Worm (Caenorhabditis elegans) whole organism, late embryonic: ENCODE results near the gene sdz-26.
A peak's percentile ranks its signal among the peaks of the same experiment; 100 is the strongest.

Experiments used
- C08G9.2 ChIP-seq: sonication (generic microtip); optimal IDR thresholded peaks from 2 replicates; lab custom pipeline; 2016; ENCODE audit warnings: mild to moderate bottlenecking, missing genetic modification characterization, moderate library complexity, missing compliant biosample characterization
- ceh-24 ChIP-seq: sonication (generic microtip); optimal IDR thresholded peaks from 2 replicates; lab custom pipeline; 2016; ENCODE audit warnings: mild to moderate bottlenecking, missing genetic modification characterization, missing compliant biosample characterization
- ceh-6 ChIP-seq: fragments of 200-800 bp; sonication (Bioruptor generic); optimal IDR thresholded peaks from 2 replicates; lab custom pipeline; 2018; ENCODE audit warnings: mild to moderate bottlenecking, missing genetic modification characterization, missing compliant biosample characterization
- dmd-4 ChIP-seq: sonication (generic microtip); optimal IDR thresholded peaks from 2 replicates; lab custom pipeline; 2016; ENCODE audit warnings: borderline replicate concordance, missing genetic modification characterization, missing compliant biosample characterization
- gmeb-2 ChIP-seq: sonication (generic microtip); optimal IDR thresholded peaks from 2 replicates; lab custom pipeline; 2016; ENCODE audit warnings: missing genetic modification characterization, inconsistent platforms, missing compliant biosample characterization
- hlh-13 ChIP-seq: fragments of 200-800 bp; sonication (Bioruptor generic); optimal IDR thresholded peaks from 2 replicates; lab custom pipeline; 2018; ENCODE audit warnings: mild to moderate bottlenecking, missing genetic modification characterization, missing compliant biosample characterization
- nhr-232 ChIP-seq: sonication (generic microtip); optimal IDR thresholded peaks from 2 replicates; lab custom pipeline; 2016; ENCODE audit warnings: missing genetic modification characterization, missing compliant biosample characterization
- pha-2 ChIP-seq: sonication (generic microtip); optimal IDR thresholded peaks from 2 replicates; lab custom pipeline; 2017; ENCODE audit warnings: mild to moderate bottlenecking, missing genetic modification characterization, missing compliant biosample characterization
- pros-1 ChIP-seq: fragments of 150-350 bp; optimal IDR thresholded peaks from 2 replicates; lab custom pipeline; 2014; ENCODE audit warnings: missing biosample characterization, missing genetic modification reagents, missing genetic modification characterization
- sox-2 ChIP-seq: fragments of 200-800 bp; sonication (Bioruptor generic); IDR thresholded peaks from 2 replicates; pipeline ENCODE4 v1.3.6; 2022; ENCODE audit warnings: missing genetic modification reagents, missing genetic modification characterization, missing compliant biosample characterization
- tbx-2 ChIP-seq: sonication (generic microtip); optimal IDR thresholded peaks from 2 replicates; lab custom pipeline; 2016; ENCODE audit warnings: missing genetic modification characterization, missing compliant biosample characterization
- ttx-3 ChIP-seq: sonication (generic microtip); optimal IDR thresholded peaks from 2 replicates; lab custom pipeline; 2016; ENCODE audit warnings: missing genetic modification reagents, missing genetic modification characterization, missing compliant biosample characterization
- unc-3 ChIP-seq, 2 experiments: fragments of 200-800 bp in 1 of 2; sonication (Bioruptor generic) in 1 of 2; sonication (generic microtip) in 1 of 2; conservative IDR thresholded peaks in 1 of 2; optimal IDR thresholded peaks in 1 of 2; 2 replicates each; pipeline versions ENCODE4 v1.3.6 to Lab custom; 2016 to 2022; ENCODE audit warnings: missing compliant biosample characterization in 2 of 2, missing genetic modification characterization in 2 of 2, missing genetic modification reagents in 1 of 2
- unc-42 ChIP-seq: sonication (generic microtip); optimal IDR thresholded peaks from 2 replicates; lab custom pipeline; 2016; ENCODE audit warnings: missing genotype, missing genetic modification characterization, missing compliant biosample characterization
- unc-55 ChIP-seq: sonication (generic microtip); optimal IDR thresholded peaks from 2 replicates; lab custom pipeline; 2017; ENCODE audit warnings: missing biosample characterization, missing genetic modification reagents, missing genetic modification characterization
- zip-5 ChIP-seq: sonication (generic microtip); optimal IDR thresholded peaks from 2 replicates; lab custom pipeline; 2016; ENCODE audit warnings: missing genetic modification characterization, missing compliant biosample characterization
- ztf-16 ChIP-seq: sonication (generic microtip); optimal IDR thresholded peaks from 2 replicates; lab custom pipeline; 2017; ENCODE audit warnings: missing genetic modification characterization, missing compliant biosample characterization

The sdz-26 gene

DNA sequence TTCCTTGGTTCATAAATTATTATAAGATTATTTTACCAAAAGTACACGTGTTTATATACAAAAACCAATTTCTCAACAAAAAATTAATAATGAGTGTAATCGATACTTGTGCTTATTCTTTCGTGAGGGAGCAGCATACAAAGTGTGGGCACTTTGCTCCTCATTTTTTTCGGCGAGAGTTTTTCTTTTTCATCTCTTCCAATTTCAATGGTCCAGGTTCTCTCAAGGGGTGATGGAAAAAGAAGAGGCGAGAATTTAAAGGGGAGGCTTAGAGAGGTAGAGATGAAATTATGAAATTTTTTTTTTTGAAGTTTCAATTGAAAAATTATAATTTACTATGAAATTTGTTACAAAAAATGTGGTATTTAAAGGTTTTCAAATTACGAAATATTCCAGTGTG, 35.4 kb downstream of the sdz-26 start:
- TF ChIP-seq ceh-24 (tag; lab: Kevin White, UChicago) = no peak
- no peak for TF ChIP-seq tbx-2

ce11 chrII:14424791-14425190, 43.2 kb downstream of the sdz-26 start, which contains the start of gene plx-2:
plx-2 (minus strand) TSS chrII:14424891.
- no peak for TF ChIP-seq zip-5 (tag; lab: Kevin White, UChicago)
- no peak for TF ChIP-seq hlh-13
- no peak for TF ChIP-seq dmd-4 (tag; lab: Kevin White, UChicago)
- no peak for TF ChIP-seq nhr-232 (tag; lab: Kevin White, UChicago)
- no peak for TF ChIP-seq pros-1 (tag; lab: Kevin White, UChicago)
- TF ChIP-seq unc-3 (GFP tag; conservative IDR thresholded peaks at IDR 0.05; lab: Robert Waterston, UW) = no peak
- no peak for TF ChIP-seq unc-3 (tag; optimal IDR thresholded peaks at IDR 0.05; lab: Kevin White, UChicago)
- TF ChIP-seq ceh-24 (tag; lab: Kevin White, UChicago) = no peak
- no peak for TF ChIP-seq ceh-6 (GFP tag; lab: Kevin White, UChicago)
- no peak for TF ChIP-seq ztf-16 (tag; lab: Kevin White, UChicago)

DNA sequence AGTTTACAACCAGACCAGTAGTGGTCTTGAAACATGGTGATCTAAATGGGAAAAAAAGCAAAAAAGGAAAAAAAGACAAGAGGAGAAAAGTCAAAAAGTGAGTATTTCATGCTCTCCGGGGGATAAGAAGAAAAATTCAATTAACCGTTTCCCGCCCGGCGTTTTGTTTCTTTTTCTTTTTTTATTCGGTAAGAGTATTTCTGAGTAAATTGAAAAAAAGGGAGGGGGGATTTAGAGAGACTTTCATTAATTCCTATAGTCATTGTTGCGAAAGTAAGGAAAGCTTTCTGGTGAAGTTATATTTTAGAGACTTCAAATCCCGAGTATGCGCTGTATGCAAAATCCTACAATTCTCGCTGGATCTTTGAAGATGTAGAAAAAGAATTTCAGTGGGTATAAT, 46.2 kb downstream of the sdz-26 start:
- TF ChIP-seq sox-2 (GFP tag; lab: Robert Waterston, UW) = no peak
- peak; percentile 43 for TF ChIP-seq unc-42 (tag; lab: Kevin White, UChicago)

- TF ChIP-seq pha-2 (tag; lab: Kevin White, UChicago) = no peak
- TF ChIP-seq unc-55 = peak; percentile 70
- TF ChIP-seq ceh-24 (tag; lab: Kevin White, UChicago) = no peak
- TF ChIP-seq ztf-16 (tag; lab: Kevin White, UChicago) = no peak
- TF ChIP-seq gmeb-2 (tag; lab: Kevin White, UChicago) = no peak
- no peak for TF ChIP-seq ttx-3
Measured at ce11 chrII:14428834-14429233, 47.3 kb downstream of the sdz-26 start.

DNA sequence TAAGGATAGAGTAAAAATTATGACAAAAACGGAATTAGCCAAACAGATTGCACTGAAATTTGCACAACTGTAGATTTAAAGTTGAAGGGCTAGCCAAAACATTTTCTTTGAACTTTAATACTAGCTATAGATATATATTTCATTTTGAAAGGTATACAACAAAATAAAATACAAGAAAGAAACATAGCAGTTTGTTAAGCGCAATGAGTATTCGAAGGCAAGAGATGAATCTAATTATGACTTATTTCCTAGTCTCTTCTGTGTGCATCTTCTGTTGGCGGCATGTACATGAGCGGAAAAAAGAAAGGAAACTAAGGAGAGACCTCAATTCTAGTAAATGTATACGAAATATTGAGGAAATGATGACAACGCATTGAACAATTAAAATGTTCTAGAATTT, 50.5 kb downstream of the sdz-26 start:
- peak; percentile 69 for TF ChIP-seq unc-42 (tag; lab: Kevin White, UChicago)
- TF ChIP-seq C08G9.2 = no peak
